Fruit fly (Drosophila melanogaster) whole organism, larva: ENCODE results near the gene sip2.

Source experiments
- noc ChIP-seq: fragments of 200-800 bp; sonication (Bioruptor generic); optimal IDR thresholded peaks from 3 replicates; lab custom pipeline; 2019; ENCODE audit warnings: missing biosample characterization, mild to moderate bottlenecking, missing genetic modification characterization, moderate library complexity

sip2 gene

dm6 chr2L:6964022-6964434 lies at the start of gene sip2, which contains the start of gene Coprox:
sip2 (minus strand) TSS chr2L:6964074.
Coprox (plus strand) TSS chr2L:6964421.
- peak; percentile 59 for TF ChIP-seq noc (tag; lab: Kevin White, UChicago)

dm6 chr2L:7013157-7013556 lies 49.3 kb upstream of the sip2 start, which contains the start of gene CG43322:
CG43322 (plus strand) TSS chr2L:7013396.
- TF ChIP-seq noc (tag; lab: Kevin White, UChicago) = no peak

- no peak for TF ChIP-seq noc (tag; lab: Kevin White, UChicago)
These were observed 48.1 kb upstream of the sip2 start, which contains the start of gene CG43321 for dm6 chr2L:7011962-7012361. CG43321 (plus strand) TSS chr2L:7012262.

dm6 chr2L:7010513-7010912 lies 46.6 kb upstream of the sip2 start:
- TF ChIP-seq noc (tag; lab: Kevin White, UChicago) = no peak

- no peak for TF ChIP-seq noc (tag; lab: Kevin White, UChicago)
These were observed 46.1 kb upstream of the sip2 start, which contains the start of gene uif for dm6 chr2L:7009807-7010470. uif (minus strand) TSS chr2L:7010359.

dm6 chr2L:7007564-7007963 lies 43.7 kb upstream of the sip2 start:
- TF ChIP-seq noc (tag; lab: Kevin White, UChicago) = no peak

- no peak for TF ChIP-seq noc (tag; lab: Kevin White, UChicago)
These were observed 41.6 kb upstream of the sip2 start for dm6 chr2L:7005489-7005888.

- no peak for TF ChIP-seq noc (tag; lab: Kevin White, UChicago)
These were observed 40.4 kb upstream of the sip2 start for dm6 chr2L:7004304-7004703.

dm6 chr2L:6998736-6999135 lies 34.9 kb upstream of the sip2 start:
- no peak for TF ChIP-seq noc (tag; lab: Kevin White, UChicago)

dm6 chr2L:6991085-6991484 lies 27.2 kb upstream of the sip2 start:
- no peak for TF ChIP-seq noc (tag; lab: Kevin White, UChicago)

- no peak for TF ChIP-seq noc (tag; lab: Kevin White, UChicago)
These were observed 7.7 kb upstream of the sip2 start, which contains the start of gene snRNP-U1-70K for dm6 chr2L:6971597-6972036. snRNP-U1-70K (minus strand) TSS chr2L:6971737.

dm6 chr2L:6970813-6971212 lies 6.9 kb upstream of the sip2 start:
- no peak for TF ChIP-seq noc (tag; lab: Kevin White, UChicago)

- no peak for TF ChIP-seq noc (tag; lab: Kevin White, UChicago)
These were observed 4.2 kb upstream of the sip2 start for dm6 chr2L:6968013-6968517.

dm6 chr2L:6967422-6968012 lies 3.6 kb upstream of the sip2 start, which contains the start of gene Sumo:
Sumo (minus strand) TSS chr2L:6967644.
- no peak for TF ChIP-seq noc (tag; lab: Kevin White, UChicago)

- no peak for TF ChIP-seq noc (tag; lab: Kevin White, UChicago)
These were observed 2.4 kb upstream of the sip2 start for dm6 chr2L:6966309-6966708.

dm6 chr2L:6964632-6965031 lies 758 bp upstream of the sip2 start:
- no peak for TF ChIP-seq noc (tag; lab: Kevin White, UChicago)
